Fruit fly (Drosophila melanogaster) whole organism: ENCODE data around the gene bab2.

ENCODE experiments used
- Dll ChIP-seq: fragments of >200 bp; optimal IDR thresholded peaks from 2 replicates; lab custom pipeline; 2017
- pan ChIP-seq: fragments of >200 bp; optimal IDR thresholded peaks from 2 replicates; lab custom pipeline; 2017

- no peak for TF ChIP-seq Dll
- no peak for TF ChIP-seq pan (lab: Kevin White, UChicago)
These were observed 26.9 kb upstream of the bab2 start for dm6 chr3L:1203855-1204431.
